Worm (Caenorhabditis elegans): Measurements from ENCODE around the gene lgc-6.

The lgc-6 gene

DNA sequence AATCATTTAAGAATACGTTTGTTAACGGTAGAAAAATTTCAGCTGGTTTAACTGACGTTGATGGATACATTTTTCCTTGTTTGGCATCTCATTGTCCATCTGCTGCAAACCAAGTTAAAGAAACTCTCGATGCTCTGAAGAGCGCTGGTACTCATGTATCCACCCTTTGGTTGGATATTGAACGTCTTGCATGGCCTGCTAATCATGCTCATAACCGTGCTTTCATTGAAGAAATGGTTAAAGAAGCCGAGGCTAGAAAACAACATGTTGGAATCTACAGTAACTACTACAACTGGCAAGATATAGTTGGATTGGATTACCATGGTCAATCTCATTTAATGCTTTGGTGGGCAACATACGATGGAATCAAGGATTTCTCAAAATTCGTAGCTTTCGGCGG, 6.7 kb upstream of the lgc-6 start:
- TF ChIP-seq hlh-30 (tag; optimal IDR thresholded peaks at IDR 0.05; ENCODE audit: insufficient read depth) (no peak), hlh-6 (tag; optimal IDR thresholded peaks at IDR 0.05) (no peak), unc-55 (GFP tag; optimal IDR thresholded peaks at IDR 0.05) (no peak), T23F11.4 (GFP tag; optimal IDR thresholded peaks at IDR 0.05) (no peak), pag-3 (tag; optimal IDR thresholded peaks at IDR 0.05; ENCODE audit: borderline replicate concordance) (no peak), ceh-45 (GFP tag; IDR thresholded peaks at IDR 0.05) (no peak), elt-2 (tag; optimal IDR thresholded peaks at IDR 0.05) (no peak)

DNA sequence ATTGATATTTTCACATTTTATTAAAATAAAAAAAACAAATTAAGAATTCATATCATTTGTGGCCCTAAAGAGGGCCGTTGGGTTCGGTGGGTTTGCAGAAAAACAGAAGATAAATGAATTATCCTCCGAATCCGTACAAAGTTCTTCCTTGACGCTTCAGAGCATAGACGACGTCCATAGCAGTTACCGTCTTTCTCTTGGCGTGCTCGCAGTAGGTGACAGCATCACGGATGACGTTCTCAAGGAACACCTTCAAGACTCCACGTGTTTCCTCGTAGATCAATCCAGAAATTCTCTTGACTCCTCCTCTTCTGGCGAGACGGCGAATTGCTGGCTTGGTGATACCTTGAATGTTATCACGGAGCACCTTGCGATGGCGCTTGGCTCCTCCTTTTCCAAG, 6.2 kb upstream of the lgc-6 start:
- TF ChIP-seq ama-1 (optimal IDR thresholded peaks at IDR 0.05) (peak; percentile 35), npax-4 (tag; optimal IDR thresholded peaks at IDR 0.05) (no peak), hlh-6 (tag; optimal IDR thresholded peaks at IDR 0.05) (no peak), F13H6.1 (tag; optimal IDR thresholded peaks at IDR 0.05) (no peak), dmd-4 (tag; optimal IDR thresholded peaks at IDR 0.05; ENCODE audit: borderline replicate concordance) (no peak), C38D4.7 (GFP tag; optimal IDR thresholded peaks at IDR 0.05) (no peak), ceh-14 (tag; optimal IDR thresholded peaks at IDR 0.05) (no peak), che-1 (tag; optimal IDR thresholded peaks at IDR 0.05) (no peak)

DNA sequence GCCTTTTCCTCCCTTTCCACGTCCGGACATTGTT, 6.0 kb upstream of the lgc-6 start, which contains the start of gene his-31:
Gene his-31 (minus strand): TSS at position 30 of the 34 bp plus-strand sequence.
- no peak for TF ChIP-seq nfya-1 (tag; optimal IDR thresholded peaks at IDR 0.05)
- TF ChIP-seq ceh-48 (tag; optimal IDR thresholded peaks at IDR 0.05) = no peak
- no peak for TF ChIP-seq sox-4 (tag; optimal IDR thresholded peaks at IDR 0.05)
- TF ChIP-seq hlh-30 (tag; optimal IDR thresholded peaks at IDR 0.05; ENCODE audit: insufficient read depth) = no peak
- TF ChIP-seq nhr-232 (tag; optimal IDR thresholded peaks at IDR 0.05) = no peak
- TF ChIP-seq elt-4 (tag; optimal IDR thresholded peaks at IDR 0.05) = no peak
- TF ChIP-seq dve-1 (tag; optimal IDR thresholded peaks at IDR 0.05) = no peak
- TF ChIP-seq fkh-6 (tag; optimal IDR thresholded peaks at IDR 0.05) = no peak
- TF ChIP-seq pag-3 (tag; optimal IDR thresholded peaks at IDR 0.05; ENCODE audit: borderline replicate concordance) = no peak
- no peak for TF ChIP-seq npax-4 (tag; optimal IDR thresholded peaks at IDR 0.05)
- TF ChIP-seq rnt-1 (tag; optimal IDR thresholded peaks at IDR 0.05) = no peak
- no peak for TF ChIP-seq unc-86 (tag; optimal IDR thresholded peaks at IDR 0.05)
- TF ChIP-seq che-1 (tag; optimal IDR thresholded peaks at IDR 0.05) = no peak
- TF ChIP-seq ceh-34 (tag; optimal IDR thresholded peaks at IDR 0.05) = no peak
- no peak for TF ChIP-seq fax-1 (tag; optimal IDR thresholded peaks at IDR 0.05)

DNA sequence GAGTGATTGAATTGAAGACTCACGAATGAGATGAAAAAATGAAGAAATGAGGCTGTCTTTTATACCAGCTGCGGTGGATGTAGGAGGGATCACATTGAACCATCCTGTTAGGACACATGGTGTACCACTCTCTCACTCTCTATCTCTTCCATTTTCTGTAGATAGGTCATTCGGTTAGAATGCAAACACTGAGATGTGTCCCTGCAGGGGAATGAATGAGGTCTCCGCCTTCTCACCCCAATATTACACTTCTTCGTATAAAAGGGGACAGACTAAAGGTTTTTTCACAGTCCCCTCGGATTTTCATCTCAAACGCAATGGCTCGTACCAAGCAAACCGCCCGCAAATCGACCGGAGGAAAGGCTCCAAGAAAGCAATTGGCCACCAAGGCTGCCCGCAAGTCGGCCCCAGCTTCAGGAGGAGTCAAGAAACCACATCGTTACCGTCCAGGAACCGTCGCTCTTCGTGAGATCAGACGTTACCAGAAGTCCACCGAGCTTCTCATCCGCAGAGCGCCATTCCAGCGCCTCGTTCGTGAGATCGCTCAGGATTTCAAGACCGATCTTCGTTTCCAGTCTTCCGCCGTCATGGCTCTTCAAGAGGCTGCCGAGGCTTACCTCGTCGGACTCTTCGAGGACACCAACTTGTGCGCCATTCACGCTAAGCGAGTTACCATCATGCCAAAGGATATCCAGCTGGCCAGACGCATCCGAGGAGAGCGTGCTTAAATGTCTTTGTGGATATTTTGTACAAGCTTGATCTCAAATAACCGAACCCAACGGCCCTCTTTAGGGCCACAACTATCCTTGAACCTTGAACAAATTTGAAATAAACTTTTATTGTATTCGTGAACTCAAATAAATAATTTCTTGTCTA, 5.5 kb upstream of the lgc-6 start, which contains the start of gene his-32:
Gene his-32 (plus strand): TSS at position 318 of the 876 bp plus-strand sequence.
- TF ChIP-seq gmeb-2 (tag; optimal IDR thresholded peaks at IDR 0.05) (peak; percentile 3), pros-1 (tag; optimal IDR thresholded peaks at IDR 0.05) (peak; percentile 5), ceh-2 (tag; optimal IDR thresholded peaks at IDR 0.05) (peak; percentile 52), ama-1 (optimal IDR thresholded peaks at IDR 0.05) (peak; percentile 89), lim-6 (tag; optimal IDR thresholded peaks at IDR 0.05) (no peak), odd-2 (tag; optimal IDR thresholded peaks at IDR 0.05) (no peak), pat-9 (tag; optimal IDR thresholded peaks at IDR 0.05) (peak; percentile 41), tbx-7 (tag; optimal IDR thresholded peaks at IDR 0.05) (peak; percentile 79), pha-2 (tag; optimal IDR thresholded peaks at IDR 0.05) (peak; percentile 35), unc-55 (GFP tag; optimal IDR thresholded peaks at IDR 0.05) (peak; percentile 19), rnt-1 (tag; optimal IDR thresholded peaks at IDR 0.05) (peak; percentile 34), hlh-30 (tag; optimal IDR thresholded peaks at IDR 0.05; ENCODE audit: insufficient read depth) (peak; percentile 83), fkh-6 (tag; optimal IDR thresholded peaks at IDR 0.05) (peak; percentile 26), sox-2 (GFP tag; IDR thresholded peaks at IDR 0.05) (peak; percentile 83), ceh-31 (tag; optimal IDR thresholded peaks at IDR 0.05) (peak; percentile 86), sdc-2 (tag; optimal IDR thresholded peaks at IDR 0.05) (peak; percentile 56), madf-2 (tag; optimal IDR thresholded peaks at IDR 0.05) (no peak), ceh-24 (tag; optimal IDR thresholded peaks at IDR 0.05) (no peak), Y22D7AL.16 (tag; optimal IDR thresholded peaks at IDR 0.05) (no peak), tbx-2 (tag; optimal IDR thresholded peaks at IDR 0.05) (peak; percentile 81), che-1 (tag; optimal IDR thresholded peaks at IDR 0.05) (no peak), pax-1 (tag; optimal IDR thresholded peaks at IDR 0.05) (peak; percentile 85), ceh-34 (tag; optimal IDR thresholded peaks at IDR 0.05) (peak; percentile 85), dve-1 (tag; optimal IDR thresholded peaks at IDR 0.05) (peak; percentile 34), ceh-18 (tag; optimal IDR thresholded peaks at IDR 0.05) (no peak), F13H6.1 (tag; optimal IDR thresholded peaks at IDR 0.05) (no peak), ref-2 (tag; optimal IDR thresholded peaks at IDR 0.05) (peak; percentile 90), nfya-1 (tag; optimal IDR thresholded peaks at IDR 0.05) (peak; percentile 75), hlh-6 (tag; optimal IDR thresholded peaks at IDR 0.05) (no peak), elt-2 (tag; optimal IDR thresholded peaks at IDR 0.05) (peak; percentile 43), ztf-16 (tag; optimal IDR thresholded peaks at IDR 0.05) (peak; percentile 66), eyg-1 (tag; optimal IDR thresholded peaks at IDR 0.05) (no peak)
